Fruit fly (Drosophila melanogaster) whole organism, prepupa: Measurements from ENCODE around the gene CG13699.

Experiments
- Blimp-1 ChIP-seq: fragments of 200-800 bp; sonication (Bioruptor generic); optimal IDR thresholded peaks from 3 replicates; lab custom pipeline; 2017; ENCODE audit warnings: missing biosample characterization, missing genetic modification characterization, mild to moderate bottlenecking, moderate library complexity, missing genetic modification reagents
- CG11294 ChIP-seq: fragments of 200-800 bp; sonication (Bioruptor generic); IDR thresholded peaks from 2 replicates; pipeline ENCODE4 v1.3.6; 2022; ENCODE audit warnings: missing biosample characterization, missing genetic modification characterization
- CG3032 ChIP-seq: fragments of 200-800 bp; optimal IDR thresholded peaks from 2 replicates; lab custom pipeline; 2019; ENCODE audit warnings: missing biosample characterization, mild to moderate bottlenecking, missing genetic modification characterization, moderate library complexity
- CG31627 ChIP-seq: fragments of 200-800 bp; sonication (Bioruptor generic); optimal IDR thresholded peaks from 3 replicates; lab custom pipeline; 2016; ENCODE audit warnings: missing biosample characterization, missing genetic modification characterization
- Eip75B ChIP-seq: fragments of 200-800 bp; sonication (Bioruptor generic); optimal IDR thresholded peaks from 3 replicates; lab custom pipeline; 2016; ENCODE audit warnings: missing biosample characterization, missing genetic modification characterization
- Hr4 ChIP-seq: fragments of 200-800 bp; sonication (Bioruptor generic); optimal IDR thresholded peaks from 3 replicates; lab custom pipeline; 2016; ENCODE audit warnings: missing biosample characterization, missing genetic modification characterization
- Met ChIP-seq: fragments of 200-800 bp; sonication (Bioruptor generic); optimal IDR thresholded peaks from 3 replicates; lab custom pipeline; 2016; ENCODE audit warnings: missing biosample characterization, missing genetic modification characterization
- fkh ChIP-seq: fragments of 200-800 bp; sonication (Bioruptor generic); optimal IDR thresholded peaks from 3 replicates; lab custom pipeline; 2017; ENCODE audit warnings: missing biosample characterization, mild to moderate bottlenecking, missing genetic modification characterization, moderate library complexity
- net ChIP-seq: fragments of 200-800 bp; sonication (Bioruptor generic); optimal IDR thresholded peaks from 3 replicates; lab custom pipeline; 2016; ENCODE audit warnings: missing biosample characterization, missing genetic modification characterization
- spab ChIP-seq: fragments of 200-800 bp; sonication (Bioruptor generic); optimal IDR thresholded peaks from 2 replicates; lab custom pipeline; 2017; ENCODE audit warnings: missing biosample characterization, mild to moderate bottlenecking, missing genetic modification characterization, missing genetic modification reagents

DNA sequence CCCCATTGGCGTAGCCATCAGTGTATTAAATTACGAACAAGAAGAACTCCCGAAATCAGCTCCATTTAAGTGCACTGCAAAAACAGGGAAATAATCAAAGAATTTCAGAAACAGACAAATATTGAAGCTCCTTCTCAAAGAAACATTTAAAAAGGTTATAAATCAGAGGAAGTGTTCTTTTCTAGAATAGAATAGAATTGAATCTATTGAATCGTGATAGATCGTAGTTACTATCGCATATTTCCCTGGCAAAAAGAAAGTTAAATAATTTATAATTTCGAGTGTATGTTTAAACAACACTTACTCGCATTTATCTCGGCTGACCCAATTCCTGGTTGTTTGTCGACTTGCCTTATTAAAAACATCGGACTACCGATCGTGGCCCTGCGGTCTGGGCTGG is 36.4 kb upstream of the CG13699 start:
- TF ChIP-seq net (GFP tag; lab: Kevin White, UChicago): no peak
- TF ChIP-seq fkh: no peak
- no peak for TF ChIP-seq CG3032
- peak; percentile 76 for TF ChIP-seq Eip75B (GFP tag; lab: Kevin White, UChicago)
- TF ChIP-seq Blimp-1 (GFP tag; lab: Kevin White, UChicago): peak; percentile 47
- TF ChIP-seq CG11294 (GFP tag; lab: Robert Waterston, UW): no peak
- no peak for TF ChIP-seq spab (GFP tag; lab: Kevin White, UChicago)
- TF ChIP-seq Met (GFP tag; lab: Kevin White, UChicago): peak; percentile 81
- TF ChIP-seq CG31627 (GFP tag; lab: Kevin White, UChicago): peak; percentile 67
- TF ChIP-seq Hr4 (GFP tag; lab: Kevin White, UChicago): no peak
